Fruit fly (Drosophila melanogaster) whole organism: ENCODE data around the gene mRpL10.

Source experiments
- EcR ChIP-seq, 2 experiments: fragments of >200 bp; optimal IDR thresholded peaks; 2 replicates each; lab custom pipeline; 2017; ENCODE audit warnings: missing biosample characterization in 2 of 2, missing genetic modification characterization in 2 of 2, missing genetic modification reagents in 2 of 2
- usp ChIP-seq: fragments of >200 bp; optimal IDR thresholded peaks from 2 replicates; lab custom pipeline; 2017; ENCODE audit warnings: missing biosample characterization, missing genetic modification characterization, mixed read lengths

DNA sequence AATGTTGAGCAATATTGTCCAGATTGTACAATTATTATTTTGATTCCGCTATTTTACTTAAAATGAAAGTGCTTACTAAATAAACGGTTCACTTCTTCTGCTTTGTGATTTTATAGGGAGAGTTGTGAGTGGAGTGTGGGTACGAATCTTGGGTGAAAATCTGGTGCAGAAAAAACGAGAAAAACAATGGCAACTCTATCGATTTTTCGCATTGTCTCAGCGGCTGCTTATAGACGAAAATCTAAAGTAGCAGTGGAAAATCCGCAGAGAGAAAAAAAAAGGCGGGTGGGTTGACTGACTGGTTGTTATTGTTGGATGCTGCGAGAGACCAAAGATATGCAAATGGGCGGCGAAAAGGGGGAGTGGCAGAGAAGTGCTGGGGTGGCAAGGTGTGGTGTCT is 39.5 kb downstream of the mRpL10 start:
- TF ChIP-seq usp (no peak), EcR (GFP tag; optimal IDR thresholded peaks at IDR 0.05; lab: Kevin White, UChicago) (no peak)
